Fruit fly (Drosophila melanogaster) whole organism: Measurements from ENCODE around the gene Ugt37D1.

Experiments used
- CG8478 ChIP-seq: fragments of >200 bp; optimal IDR thresholded peaks from 2 replicates; lab custom pipeline; 2018; ENCODE audit warnings: inconsistent platforms
- Dll ChIP-seq: fragments of >200 bp; optimal IDR thresholded peaks from 2 replicates; lab custom pipeline; 2017
- psq ChIP-seq: fragments of >200 bp; optimal IDR thresholded peaks from 2 replicates; lab custom pipeline; 2017
- usp ChIP-seq: fragments of >200 bp; optimal IDR thresholded peaks from 2 replicates; lab custom pipeline; 2017; ENCODE audit warnings: missing biosample characterization, missing genetic modification characterization, mixed read lengths

DNA sequence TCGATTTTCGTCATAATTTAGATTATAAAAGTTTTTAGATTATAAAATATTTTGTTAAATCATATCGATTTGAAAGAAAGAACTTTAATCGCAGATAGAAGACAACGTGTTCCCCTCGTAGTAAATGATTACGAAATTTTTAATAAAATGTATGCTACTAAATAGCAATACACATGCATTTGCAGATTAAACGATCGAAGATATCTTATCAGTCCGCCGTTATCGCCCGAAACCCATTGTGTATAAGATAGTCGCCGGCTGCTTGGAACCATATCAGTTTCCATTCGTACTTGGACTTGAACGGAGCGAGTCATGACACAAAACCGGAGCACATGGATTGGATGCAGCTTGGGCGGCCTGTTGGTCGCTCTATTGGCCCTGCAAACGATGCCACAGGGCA is 671 bp downstream of the Ugt37D1 start:
- TF ChIP-seq Dll (lab: Kevin White, UChicago) = no peak
- TF ChIP-seq psq (lab: Kevin White, UChicago) = no peak
- TF ChIP-seq CG8478 = no peak
- no peak for TF ChIP-seq usp (GFP tag; lab: Kevin White, UChicago)
